Fruit fly (Drosophila melanogaster): ENCODE results near the gene CG12259.
"Not testable (repeated sequence)": the region's sequence is repeated elsewhere in the genome, so short reads cannot be mapped to it uniquely, and the experiment has no call there.

Gene CG12259

DNA sequence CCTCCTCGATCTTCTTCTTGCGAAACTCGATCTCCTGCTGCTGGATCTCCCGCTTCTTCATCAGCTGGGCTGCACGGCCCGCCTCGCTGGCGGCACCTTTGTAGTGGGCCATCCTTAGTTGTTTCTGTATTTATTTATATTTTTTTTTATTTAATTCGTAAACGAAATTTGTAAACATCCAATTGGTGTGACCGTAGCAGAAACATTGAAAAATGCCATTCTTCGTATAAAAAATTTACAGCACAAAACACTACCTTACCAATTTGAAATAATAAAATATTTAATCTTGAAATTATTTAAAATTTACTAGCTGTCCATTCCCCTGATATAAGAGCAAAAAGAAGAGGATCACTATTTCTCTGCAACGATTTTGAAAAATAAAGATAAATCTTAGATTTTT lies at the start of gene CG12259:
Gene CG12259, minus strand, starts transcription at position 207 of the 400 bp plus-strand sequence.
- TF ChIP-seq CG4496 (GFP tag; IDR thresholded peaks at IDR 0.05) (no peak), CG17806 (tag; optimal IDR thresholded peaks at IDR 0.05) (no peak), Pif1A (GFP tag; optimal IDR thresholded peaks at IDR 0.05) (no peak), CG15710 (tag; optimal IDR thresholded peaks at IDR 0.05) (no peak), CG8301 (tag; optimal IDR thresholded peaks at IDR 0.05) (no peak), Pif1B (GFP tag; optimal IDR thresholded peaks at IDR 0.05) (no peak), CG34367 (tag; optimal IDR thresholded peaks at IDR 0.05) (no peak), CG12605 (GFP tag; IDR thresholded peaks at IDR 0.05) (no peak)

DNA sequence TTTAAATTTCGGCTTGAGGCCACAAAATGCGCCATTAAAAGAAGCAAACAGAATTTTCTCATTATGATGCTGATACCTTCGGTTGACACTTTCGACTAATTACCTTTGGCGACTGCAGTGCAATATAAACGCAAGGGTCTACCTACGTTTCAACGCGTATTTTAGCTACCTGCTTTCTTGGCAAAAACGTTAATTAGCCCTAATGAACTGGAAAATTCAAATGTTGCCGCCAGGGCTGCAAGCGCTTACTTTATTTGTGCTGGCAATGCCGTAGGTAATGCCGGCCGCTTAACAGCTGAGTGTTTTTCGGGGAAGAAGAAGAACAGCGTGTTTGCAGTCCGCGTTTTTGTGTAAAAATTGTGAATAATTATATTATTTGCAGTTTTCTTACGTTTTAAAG lies 42.2 kb upstream of the CG12259 start, which contains the start of the genes CG31131 and CG4849:
Gene CG31131, minus strand, starts transcription at position 101 of the 400 bp plus-strand sequence.
Gene CG4849, plus strand, starts transcription at position 297 of the 400 bp plus-strand sequence.
- TF ChIP-seq gl (tag; optimal IDR thresholded peaks at IDR 0.05); CG9948 (tag; optimal IDR thresholded peaks at IDR 0.05); CG12605 (GFP tag; IDR thresholded peaks at IDR 0.05): not testable (repeated sequence)

DNA sequence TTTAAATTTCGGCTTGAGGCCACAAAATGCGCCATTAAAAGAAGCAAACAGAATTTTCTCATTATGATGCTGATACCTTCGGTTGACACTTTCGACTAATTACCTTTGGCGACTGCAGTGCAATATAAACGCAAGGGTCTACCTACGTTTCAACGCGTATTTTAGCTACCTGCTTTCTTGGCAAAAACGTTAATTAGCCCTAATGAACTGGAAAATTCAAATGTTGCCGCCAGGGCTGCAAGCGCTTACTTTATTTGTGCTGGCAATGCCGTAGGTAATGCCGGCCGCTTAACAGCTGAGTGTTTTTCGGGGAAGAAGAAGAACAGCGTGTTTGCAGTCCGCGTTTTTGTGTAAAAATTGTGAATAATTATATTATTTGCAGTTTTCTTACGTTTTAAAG lies 39.6 kb upstream of the CG12259 start, which contains the start of gene CG31253:
Gene CG31253, minus strand, starts transcription at position 101 of the 400 bp plus-strand sequence.
- TF ChIP-seq CG4496 (GFP tag; IDR thresholded peaks at IDR 0.05); CG12605 (GFP tag; IDR thresholded peaks at IDR 0.05); Pif1A (GFP tag; optimal IDR thresholded peaks at IDR 0.05): not testable (repeated sequence)

- TF ChIP-seq CG32121 (GFP tag; IDR thresholded peaks at IDR 0.05); CG4496 (GFP tag; IDR thresholded peaks at IDR 0.05); CG9948 (tag; optimal IDR thresholded peaks at IDR 0.05): not testable (repeated sequence)
Measured at dm6 chr3R:27959145-27959544, 38.3 kb upstream of the CG12259 start, which contains the start of the genes CG42487 and CG4884. CG42487 (minus strand) TSS chr3R:27959245. CG4884 (minus strand) TSS chr3R:27959245.

DNA sequence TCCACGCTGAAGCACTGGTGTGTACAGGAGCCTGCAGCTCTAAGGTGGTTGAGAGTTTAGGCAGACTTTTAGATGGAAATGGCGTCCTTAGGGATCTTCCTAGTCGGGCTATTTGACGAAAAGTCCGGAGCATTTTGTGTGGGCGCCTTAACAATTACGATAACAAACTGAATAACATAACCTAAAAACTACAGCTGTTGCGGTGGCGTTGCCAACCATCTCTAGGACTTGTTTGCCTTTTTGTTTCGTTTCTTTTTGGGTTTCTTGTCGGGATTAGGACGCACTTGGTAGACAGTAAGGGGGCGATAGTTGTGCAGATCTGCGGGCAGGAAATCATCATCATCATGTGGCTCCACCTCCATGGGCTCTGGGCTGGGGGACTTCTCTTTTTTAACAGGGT lies 37.1 kb upstream of the CG12259 start:
- TF ChIP-seq CG12605 (GFP tag; IDR thresholded peaks at IDR 0.05) (no peak), CG8159 (tag; optimal IDR thresholded peaks at IDR 0.05) (no peak), CG4496 (GFP tag; IDR thresholded peaks at IDR 0.05) (no peak), rn (GFP tag; IDR thresholded peaks at IDR 0.05) (no peak), Pif1A (GFP tag; optimal IDR thresholded peaks at IDR 0.05) (no peak), CG8301 (tag; optimal IDR thresholded peaks at IDR 0.05) (no peak), fd96Ca (GFP tag; IDR thresholded peaks at IDR 0.05) (no peak), D1 (tag; optimal IDR thresholded peaks at IDR 0.05) (no peak), Snoo (tag; optimal IDR thresholded peaks at IDR 0.05) (no peak), gl (tag; optimal IDR thresholded peaks at IDR 0.05) (no peak), CG14655 (GFP tag; optimal IDR thresholded peaks at IDR 0.05) (no peak), CG34367 (tag; optimal IDR thresholded peaks at IDR 0.05) (no peak), CG17806 (tag; optimal IDR thresholded peaks at IDR 0.05) (no peak), CG32121 (GFP tag; IDR thresholded peaks at IDR 0.05) (no peak), CG9948 (tag; optimal IDR thresholded peaks at IDR 0.05) (no peak)

- TF ChIP-seq gl (tag; optimal IDR thresholded peaks at IDR 0.05) (no peak), fd96Ca (GFP tag; IDR thresholded peaks at IDR 0.05) (peak; percentile 78), CG4496 (GFP tag; IDR thresholded peaks at IDR 0.05) (peak; percentile 56; the same call in 2 of the 3 replicates), Snoo (tag; optimal IDR thresholded peaks at IDR 0.05) (no peak), CG32121 (GFP tag; IDR thresholded peaks at IDR 0.05) (peak; percentile 63; the same call in 1 of the 2 replicates), Ets98B (GFP tag; IDR thresholded peaks at IDR 0.05) (peak; percentile 50; the same call in 1 of the 2 replicates), CG15710 (tag; optimal IDR thresholded peaks at IDR 0.05) (no peak), CG10348 (GFP tag; IDR thresholded peaks at IDR 0.05) (no peak), CG12605 (GFP tag; IDR thresholded peaks at IDR 0.05) (peak; percentile 48; the same call in 1 of the 2 replicates)
Measured at dm6 chr3R:27954533-27954932, 33.6 kb upstream of the CG12259 start, which contains the start of gene Nep7. Nep7 (plus strand) TSS chr3R:27954917.

dm6 chr3R:27953890-27954289 lies 33.0 kb upstream of the CG12259 start, which contains the start of gene CG4951:
CG4951 (minus strand) TSS chr3R:27954112.
- TF ChIP-seq Pif1A (GFP tag; optimal IDR thresholded peaks at IDR 0.05), result no peak
- TF ChIP-seq CG34367 (tag; optimal IDR thresholded peaks at IDR 0.05), result no peak
- TF ChIP-seq D1 (tag; optimal IDR thresholded peaks at IDR 0.05), result no peak
- no peak for TF ChIP-seq fd96Ca (GFP tag; IDR thresholded peaks at IDR 0.05)

DNA sequence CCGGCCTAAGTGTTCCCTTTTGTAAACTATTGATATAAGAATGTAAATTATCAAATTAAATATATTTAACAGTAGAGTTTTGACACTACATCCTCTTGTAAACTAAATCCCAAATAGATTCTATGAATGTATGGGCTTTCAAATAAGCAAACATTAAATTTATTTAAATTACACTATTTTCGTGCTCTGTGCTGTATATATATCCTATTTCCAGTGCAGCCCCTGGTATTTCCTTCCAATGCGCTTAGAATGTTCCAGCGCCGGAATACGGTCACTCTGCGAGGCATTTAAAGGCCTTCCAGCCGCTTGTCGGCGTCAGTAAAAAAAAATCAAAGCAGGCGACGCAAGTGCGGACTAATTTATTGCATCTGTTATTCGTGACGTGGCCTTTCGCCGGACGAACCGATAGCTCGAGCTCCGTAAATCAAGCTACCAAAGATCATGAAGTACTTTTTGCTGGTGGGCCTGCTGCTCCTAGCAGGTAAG lies 27.6 kb upstream of the CG12259 start, which contains the start of gene Gp93:
Gene Gp93, plus strand, starts transcription at position 291 of the 486 bp plus-strand sequence.
- TF ChIP-seq rn (GFP tag; IDR thresholded peaks at IDR 0.05) (no peak), Pif1B (GFP tag; optimal IDR thresholded peaks at IDR 0.05) (no peak), CG14655 (GFP tag; optimal IDR thresholded peaks at IDR 0.05) (no peak), CG12605 (GFP tag; IDR thresholded peaks at IDR 0.05) (peak; percentile 40; the same call in 1 of the 2 replicates), CG13204 (GFP tag; optimal IDR thresholded peaks at IDR 0.05) (peak; percentile 7), Snoo (tag; optimal IDR thresholded peaks at IDR 0.05) (peak; percentile 64), Ets98B (GFP tag; IDR thresholded peaks at IDR 0.05) (peak; percentile 37), CG10348 (GFP tag; IDR thresholded peaks at IDR 0.05) (no peak), CG34367 (tag; optimal IDR thresholded peaks at IDR 0.05) (peak; percentile 25), CG8159 (tag; optimal IDR thresholded peaks at IDR 0.05) (peak; percentile 59), CG32121 (GFP tag; IDR thresholded peaks at IDR 0.05) (peak; percentile 54; the same call in 1 of the 2 replicates), CG4496 (GFP tag; IDR thresholded peaks at IDR 0.05) (peak; percentile 82), EcR (GFP tag; optimal IDR thresholded peaks at IDR 0.05) (peak; percentile 56), CG8301 (tag; optimal IDR thresholded peaks at IDR 0.05) (peak; percentile 37), CG15710 (tag; optimal IDR thresholded peaks at IDR 0.05) (peak; percentile 67), Pif1A (GFP tag; optimal IDR thresholded peaks at IDR 0.05) (no peak), gl (tag; optimal IDR thresholded peaks at IDR 0.05) (peak; percentile 18), CG17806 (tag; optimal IDR thresholded peaks at IDR 0.05) (peak; percentile 45), CG9948 (tag; optimal IDR thresholded peaks at IDR 0.05) (peak; percentile 42), D1 (tag; optimal IDR thresholded peaks at IDR 0.05) (no peak), fd96Ca (GFP tag; IDR thresholded peaks at IDR 0.05) (peak; percentile 33; the same call in 1 of the 3 replicates)
